Fruit fly (Drosophila melanogaster) whole organism, wandering third instar larva: ENCODE results near the gene Nup107.

Experiments
- CG32264 ChIP-seq: fragments of 200-800 bp; sonication (Bioruptor generic); optimal IDR thresholded peaks from 2 replicates; lab custom pipeline; 2016; ENCODE audit warnings: missing biosample characterization, missing genetic modification characterization
- CrebA ChIP-seq: fragments of 200-800 bp; sonication (Bioruptor generic); optimal IDR thresholded peaks from 2 replicates; lab custom pipeline; 2016; ENCODE audit warnings: missing biosample characterization, mild to moderate bottlenecking, missing genetic modification characterization, borderline replicate concordance
- N ChIP-seq: fragments of >200 bp; optimal IDR thresholded peaks from 2 replicates; lab custom pipeline; 2018; ENCODE audit warnings: missing biosample characterization, missing external identifiers, missing genetic modification characterization
- OdsH ChIP-seq: fragments of 200-800 bp; sonication (Bioruptor generic); optimal IDR thresholded peaks from 2 replicates; lab custom pipeline; 2016; ENCODE audit warnings: missing biosample characterization, mild to moderate bottlenecking, missing genetic modification characterization
- dmrt93B ChIP-seq: fragments of 200-800 bp; sonication (Bioruptor generic); optimal IDR thresholded peaks from 2 replicates; lab custom pipeline; 2018; ENCODE audit warnings: missing biosample characterization, mild to moderate bottlenecking, missing genetic modification characterization
- foxo ChIP-seq, 2 experiments: fragments of 200-800 bp; sonication (Bioruptor generic); optimal IDR thresholded peaks; 2 replicates in 1 of 2; 3 replicates in 1 of 2; lab custom pipeline; 2016 to 2017; ENCODE audit warnings: missing biosample characterization in 2 of 2, missing genetic modification characterization in 2 of 2
- fru ChIP-seq: fragments of 200-800 bp; sonication (Bioruptor generic); optimal IDR thresholded peaks from 3 replicates; lab custom pipeline; 2016; ENCODE audit warnings: missing biosample characterization, mild to moderate bottlenecking, missing genetic modification characterization
- h ChIP-seq: fragments of 200-800 bp; sonication (Bioruptor generic); optimal IDR thresholded peaks from 3 replicates; lab custom pipeline; 2016; ENCODE audit warnings: missing biosample characterization, mild to moderate bottlenecking, missing genetic modification characterization
- pan ChIP-seq: fragments of >200 bp; optimal IDR thresholded peaks from 2 replicates; lab custom pipeline; 2017

dm6 chr2L:10754599-10754998 is 18.7 kb upstream of the Nup107 start:
- TF ChIP-seq dmrt93B (GFP tag; lab: Kevin White, UChicago): no peak
- no peak for TF ChIP-seq fru
- no peak for TF ChIP-seq foxo (GFP tag; optimal IDR thresholded peaks at IDR 0.05; lab: Kevin White, UChicago)
- no peak for TF ChIP-seq N
- no peak for TF ChIP-seq h (GFP tag; lab: Kevin White, UChicago)
- TF ChIP-seq CG32264: no peak
- TF ChIP-seq OdsH (GFP tag; lab: Kevin White, UChicago): no peak
- TF ChIP-seq CrebA (GFP tag; lab: Kevin White, UChicago): no peak
- TF ChIP-seq pan (lab: Kevin White, UChicago): no peak
